Worm (Caenorhabditis elegans) whole organism, L1 larva: Measurements from ENCODE around the gene K03H9.3.

Source experiments
- C16A3.4 ChIP-seq: fragments of 150-350 bp; optimal IDR thresholded peaks from 2 replicates; lab custom pipeline; 2014; ENCODE audit warnings: missing biosample characterization, missing genetic modification characterization
- C34B4.2 ChIP-seq: sonication (generic microtip); optimal IDR thresholded peaks from 2 replicates; lab custom pipeline; 2017; ENCODE audit warnings: mild to moderate bottlenecking, missing genetic modification characterization, missing compliant biosample characterization
- Y116A8C.19 ChIP-seq: sonication (generic microtip); optimal IDR thresholded peaks from 2 replicates; lab custom pipeline; 2016; ENCODE audit warnings: missing compliant biosample characterization, missing genetic modification characterization, borderline replicate concordance
- alr-1 ChIP-seq: fragments of 200-800 bp; sonication (Bioruptor generic); optimal IDR thresholded peaks from 2 replicates; lab custom pipeline; 2018; ENCODE audit warnings: borderline replicate concordance, mild to moderate bottlenecking, missing genetic modification characterization, missing compliant biosample characterization
- blmp-1 ChIP-seq: fragments of 150-350 bp; optimal IDR thresholded peaks from 2 replicates; lab custom pipeline; 2014; ENCODE audit warnings: missing biosample characterization, missing genetic modification characterization
- ceh-63 ChIP-seq: fragments of 200-800 bp; sonication (Bioruptor generic); optimal IDR thresholded peaks from 2 replicates; lab custom pipeline; 2018; ENCODE audit warnings: mild to moderate bottlenecking, missing genetic modification characterization, missing compliant biosample characterization
- ceh-8 ChIP-seq: fragments of 200-800 bp; sonication (Bioruptor generic); optimal IDR thresholded peaks from 2 replicates; lab custom pipeline; 2018; ENCODE audit warnings: mild to moderate bottlenecking, missing genetic modification characterization, moderate library complexity, missing compliant biosample characterization
- ceh-82 ChIP-seq, 3 experiments: fragments of 150-350 bp in 1 of 3; sonication (generic microtip) in 2 of 3; optimal IDR thresholded peaks; 2 replicates each; lab custom pipeline; 2014 to 2017; ENCODE audit warnings: missing biosample characterization in 3 of 3, missing genetic modification characterization in 3 of 3
- ceh-90 ChIP-seq: sonication (generic microtip); optimal IDR thresholded peaks from 2 replicates; lab custom pipeline; 2016; ENCODE audit warnings: missing genetic modification characterization, missing compliant biosample characterization
- ces-1 ChIP-seq: fragments of 150-350 bp; optimal IDR thresholded peaks from 2 replicates; lab custom pipeline; 2014; ENCODE audit warnings: missing biosample characterization, missing genetic modification reagents, missing genetic modification characterization
- dpl-1 ChIP-seq, 3 experiments: fragments of 150-350 bp in 2 of 3; sonication (generic microtip) in 1 of 3; optimal IDR thresholded peaks; 2 replicates each; lab custom pipeline; 2014 to 2017; ENCODE audit warnings: missing biosample characterization in 3 of 3, missing genetic modification characterization in 3 of 3, missing genetic modification reagents in 3 of 3
- dsc-1 ChIP-seq: sonication (generic microtip); optimal IDR thresholded peaks from 2 replicates; lab custom pipeline; 2016; ENCODE audit warnings: mild to moderate bottlenecking, missing genetic modification characterization, missing compliant biosample characterization
- elt-2 ChIP-seq: sonication (generic microtip); optimal IDR thresholded peaks from 2 replicates; lab custom pipeline; 2016; ENCODE audit warnings: missing genetic modification characterization, mild to moderate bottlenecking, inconsistent platforms, missing compliant biosample characterization, missing genetic modification reagents
- elt-3 ChIP-seq, 6 experiments: fragments of 150-350 bp in 1 of 6; sonication (generic microtip); optimal IDR thresholded peaks; 2 replicates each; lab custom pipeline; 2017 to 2018; ENCODE audit warnings: missing biosample characterization in 6 of 6, missing genetic modification characterization in 6 of 6, inconsistent platforms in 1 of 6
- fkh-10 ChIP-seq: sonication (generic microtip); optimal IDR thresholded peaks from 2 replicates; lab custom pipeline; 2017; ENCODE audit warnings: missing biosample characterization, missing genetic modification reagents, missing genetic modification characterization
- fos-1 ChIP-seq: fragments of 150-350 bp; optimal IDR thresholded peaks from 2 replicates; lab custom pipeline; 2014; ENCODE audit warnings: missing biosample characterization, missing genetic modification characterization
- grh-1 ChIP-seq: fragments of 200-800 bp; sonication (Bioruptor generic); IDR thresholded peaks from 2 replicates; pipeline ENCODE4 v1.3.6; 2022; ENCODE audit warnings: missing genetic modification reagents, missing genetic modification characterization, missing compliant biosample characterization
- hlh-17 ChIP-seq: fragments of 200-800 bp; sonication (Bioruptor generic); optimal IDR thresholded peaks from 2 replicates; lab custom pipeline; 2018; ENCODE audit warnings: missing genetic modification characterization, mild to moderate bottlenecking, missing compliant biosample characterization, moderate library complexity, borderline replicate concordance
- hlh-4 ChIP-seq: sonication (generic microtip); optimal IDR thresholded peaks from 2 replicates; lab custom pipeline; 2016; ENCODE audit warnings: mild to moderate bottlenecking, missing genetic modification characterization, missing compliant biosample characterization
- irx-1 ChIP-seq: sonication (generic microtip); optimal IDR thresholded peaks from 2 replicates; lab custom pipeline; 2016; ENCODE audit warnings: missing genetic modification characterization, missing compliant biosample characterization
- jun-1 ChIP-seq: fragments of 150-350 bp; optimal IDR thresholded peaks from 2 replicates; lab custom pipeline; 2014; ENCODE audit warnings: missing biosample characterization, missing genetic modification reagents, missing genetic modification characterization
- lin-13 ChIP-seq: fragments of 150-350 bp; optimal IDR thresholded peaks from 2 replicates; lab custom pipeline; 2014; ENCODE audit warnings: missing biosample characterization, missing genetic modification reagents, missing genetic modification characterization
- lin-14 ChIP-seq: fragments of 200-800 bp; sonication (Bioruptor generic); optimal IDR thresholded peaks from 2 replicates; lab custom pipeline; 2018; ENCODE audit warnings: mild to moderate bottlenecking, missing genetic modification characterization, moderate library complexity, missing compliant biosample characterization
- lin-35 ChIP-seq, 2 experiments: fragments of 150-350 bp; optimal IDR thresholded peaks; 2 replicates each; lab custom pipeline; 2014; ENCODE audit warnings: missing biosample characterization in 2 of 2, missing genetic modification characterization in 2 of 2, missing genetic modification reagents in 2 of 2
- lsy-2 ChIP-seq, 2 experiments: fragments of 150-350 bp; optimal IDR thresholded peaks; 2 replicates each; lab custom pipeline; 2014; ENCODE audit warnings: missing biosample characterization in 2 of 2, missing genetic modification characterization in 2 of 2
- mab-9 ChIP-seq: fragments of 200-800 bp; sonication (Bioruptor generic); IDR thresholded peaks from 2 replicates; pipeline ENCODE4 v1.3.6; 2022; ENCODE audit warnings: missing genetic modification reagents, missing genetic modification characterization, missing compliant biosample characterization
- mef-2 ChIP-seq: fragments of 150-350 bp; optimal IDR thresholded peaks from 2 replicates; lab custom pipeline; 2014; ENCODE audit warnings: missing biosample characterization, missing genetic modification characterization
- mep-1 ChIP-seq: fragments of 150-350 bp; optimal IDR thresholded peaks from 2 replicates; lab custom pipeline; 2014; ENCODE audit warnings: missing biosample characterization, missing genetic modification characterization
- nhr-12 ChIP-seq: sonication (generic microtip); optimal IDR thresholded peaks from 2 replicates; lab custom pipeline; 2017; ENCODE audit warnings: missing biosample characterization, missing genetic modification characterization
- nhr-20 ChIP-seq: sonication (generic microtip); optimal IDR thresholded peaks from 2 replicates; lab custom pipeline; 2016; ENCODE audit warnings: mild to moderate bottlenecking, missing genetic modification characterization, missing compliant biosample characterization
- nhr-237 ChIP-seq: fragments of 150-350 bp; optimal IDR thresholded peaks from 2 replicates; lab custom pipeline; 2014; ENCODE audit warnings: missing biosample characterization, missing genetic modification characterization
- nhr-28 ChIP-seq: fragments of 150-350 bp; optimal IDR thresholded peaks from 2 replicates; lab custom pipeline; 2014; ENCODE audit warnings: missing biosample characterization, missing genetic modification characterization
- nhr-71 ChIP-seq: sonication (generic microtip); optimal IDR thresholded peaks from 2 replicates; lab custom pipeline; 2016; ENCODE audit warnings: mild to moderate bottlenecking, missing genetic modification characterization, moderate library complexity, missing compliant biosample characterization
- nhr-76 ChIP-seq: sonication (generic microtip); optimal IDR thresholded peaks from 2 replicates; lab custom pipeline; 2017; ENCODE audit warnings: missing biosample characterization, missing genetic modification characterization
- nhr-77 ChIP-seq: fragments of 150-350 bp; optimal IDR thresholded peaks from 2 replicates; lab custom pipeline; 2014; ENCODE audit warnings: missing biosample characterization, missing genetic modification characterization
- nhr-84 ChIP-seq: sonication (generic microtip); optimal IDR thresholded peaks from 2 replicates; lab custom pipeline; 2017; ENCODE audit warnings: missing biosample characterization, missing genetic modification characterization
- nhr-85 ChIP-seq: sonication (generic microtip); peaks from one replicate; lab custom pipeline; 2016; ENCODE audit warnings: missing genetic modification characterization, inconsistent platforms, missing compliant biosample characterization
- pax-3 ChIP-seq: fragments of 200-800 bp; sonication (Bioruptor generic); optimal IDR thresholded peaks from 2 replicates; lab custom pipeline; 2018; ENCODE audit warnings: mild to moderate bottlenecking, missing genetic modification characterization, moderate library complexity, missing compliant biosample characterization
- pqm-1 ChIP-seq: sonication (generic microtip); optimal IDR thresholded peaks from 3 replicates; lab custom pipeline; 2017; ENCODE audit warnings: missing biosample characterization, missing genetic modification characterization
- snpc-4 ChIP-seq: fragments of 150-350 bp; optimal IDR thresholded peaks from 2 replicates; lab custom pipeline; 2014; ENCODE audit warnings: missing biosample characterization, missing genetic modification characterization
- snu-23 ChIP-seq: sonication (generic microtip); optimal IDR thresholded peaks from 2 replicates; lab custom pipeline; 2016; ENCODE audit warnings: missing genetic modification characterization, missing compliant biosample characterization
- sox-4 ChIP-seq: sonication (generic microtip); optimal IDR thresholded peaks from 2 replicates; lab custom pipeline; 2016; ENCODE audit warnings: missing genetic modification characterization, missing compliant biosample characterization
- swsn-7 ChIP-seq: sonication (generic microtip); optimal IDR thresholded peaks from 2 replicates; lab custom pipeline; 2016; ENCODE audit warnings: missing genetic modification characterization, missing compliant biosample characterization
- tlp-1 ChIP-seq: fragments of 150-350 bp; optimal IDR thresholded peaks from 2 replicates; lab custom pipeline; 2014; ENCODE audit warnings: missing biosample characterization, missing genetic modification characterization
- unc-130 ChIP-seq: fragments of 150-350 bp; optimal IDR thresholded peaks from 2 replicates; lab custom pipeline; 2017; ENCODE audit warnings: missing biosample characterization, missing genetic modification characterization, inconsistent platforms
- vab-15 ChIP-seq: sonication (generic microtip); optimal IDR thresholded peaks from 2 replicates; lab custom pipeline; 2017; ENCODE audit warnings: missing genotype, mild to moderate bottlenecking, missing genetic modification characterization, missing compliant biosample characterization
- xbp-1 ChIP-seq: sonication (generic microtip); optimal IDR thresholded peaks from 2 replicates; lab custom pipeline; 2016; ENCODE audit warnings: missing genetic modification characterization, missing compliant biosample characterization
- zag-1 ChIP-seq: fragments of 150-350 bp; optimal IDR thresholded peaks from 2 replicates; lab custom pipeline; 2014; ENCODE audit warnings: missing biosample characterization, missing genetic modification characterization
- ztf-11 ChIP-seq, 2 experiments: sonication (generic microtip); optimal IDR thresholded peaks; 2 replicates each; lab custom pipeline; 2016 to 2017; ENCODE audit warnings: missing genetic modification characterization in 2 of 2, missing biosample characterization in 1 of 2, missing compliant biosample characterization in 1 of 2
- ztf-4 ChIP-seq: fragments of 150-350 bp; optimal IDR thresholded peaks from 2 replicates; lab custom pipeline; 2014; ENCODE audit warnings: missing biosample characterization, missing genetic modification characterization

The K03H9.3 gene

ce11 chrII:6449656-6450055 lies 26.7 kb downstream of the K03H9.3 start, which contains the start of gene nhr-22:
TSS of gene nhr-22 (minus strand) at chrII:6449792.
- TF ChIP-seq lin-14 (GFP tag; lab: Kevin White, UChicago) (peak; percentile 29), irx-1 (tag; lab: Kevin White, UChicago) (no peak), elt-3 (tag; optimal IDR thresholded peaks at IDR 0.05; lab: Kevin White, UChicago) (peak in 1 of 6 experiments; percentile 12), nhr-237 (tag; lab: Kevin White, UChicago) (no peak), nhr-85 (tag; lab: Kevin White, UChicago) (peak; percentile 16), lin-35 (GFP tag; optimal IDR thresholded peaks at IDR 0.05; lab: Kevin White, UChicago) (no peak), blmp-1 (tag; lab: Kevin White, UChicago) (peak; percentile 78)

ce11 chrII:6453341-6453806 lies 30.5 kb downstream of the K03H9.3 start, which contains the start of gene atg-16.2:
TSS of gene atg-16.2 (minus strand) at chrII:6453391.
- TF ChIP-seq nhr-20 (tag; lab: Kevin White, UChicago) (peak; percentile 62), zag-1 (tag; lab: Kevin White, UChicago) (no peak), nhr-85 (tag; lab: Kevin White, UChicago) (peak; percentile 53), nhr-71 (tag; lab: Kevin White, UChicago) (peak; percentile 59), ceh-82 (tag; optimal IDR thresholded peaks at IDR 0.05; lab: Kevin White, UChicago) (peak in 1 of 3 experiments; percentile 25), elt-3 (tag; optimal IDR thresholded peaks at IDR 0.05; lab: Kevin White, UChicago) (peak in 1 of 6 experiments; percentile 30), elt-2 (peak; percentile 0), fkh-10 (GFP tag; lab: Kevin White, UChicago) (no peak), alr-1 (tag; lab: Kevin White, UChicago) (no peak), ceh-63 (GFP tag; lab: Kevin White, UChicago) (no peak), pax-3 (tag; lab: Kevin White, UChicago) (no peak), fos-1 (tag; lab: Kevin White, UChicago) (no peak), sox-4 (no peak), pqm-1 (tag; lab: Kevin White, UChicago) (no peak), nhr-12 (tag; lab: Kevin White, UChicago) (no peak), snpc-4 (peak; percentile 22), C16A3.4 (tag; lab: Kevin White, UChicago) (peak; percentile 72), nhr-76 (tag; lab: Kevin White, UChicago) (no peak), tlp-1 (tag; lab: Kevin White, UChicago) (no peak), ztf-11 (tag; optimal IDR thresholded peaks at IDR 0.05; lab: Kevin White, UChicago) (peak in 1 of 2 experiments; percentile 23), dsc-1 (peak; percentile 52), snu-23 (peak; percentile 66), lin-13 (GFP tag; lab: Kevin White, UChicago) (peak; percentile 44), lsy-2 (tag; optimal IDR thresholded peaks at IDR 0.05; lab: Kevin White, UChicago) (peak; percentile 68 to 80), xbp-1 (tag; lab: Kevin White, UChicago) (peak; percentile 31), grh-1 (no peak), nhr-84 (tag; lab: Kevin White, UChicago) (no peak), C34B4.2 (tag; lab: Kevin White, UChicago) (no peak), nhr-28 (tag; lab: Kevin White, UChicago) (no peak), nhr-237 (tag; lab: Kevin White, UChicago) (no peak), unc-130 (no peak), ceh-90 (tag; lab: Kevin White, UChicago) (no peak), hlh-17 (GFP tag; lab: Kevin White, UChicago) (no peak), hlh-4 (tag; lab: Kevin White, UChicago) (no peak), jun-1 (tag; lab: Kevin White, UChicago) (no peak), swsn-7 (tag; lab: Kevin White, UChicago) (peak; percentile 55), ceh-8 (GFP tag; lab: Kevin White, UChicago) (no peak), ztf-4 (tag; lab: Kevin White, UChicago) (peak; percentile 19), nhr-77 (tag; lab: Kevin White, UChicago) (no peak), ces-1 (GFP tag; lab: Kevin White, UChicago) (no peak), mab-9 (GFP tag; lab: Robert Waterston, UW) (no peak), mep-1 (tag; lab: Kevin White, UChicago) (peak; percentile 85), lin-14 (GFP tag; lab: Kevin White, UChicago) (peak; percentile 81), dpl-1 (GFP tag; optimal IDR thresholded peaks at IDR 0.05; lab: Kevin White, UChicago) (peak; percentile 40 to 76 (median 61)), vab-15 (no peak), Y116A8C.19 (tag; lab: Kevin White, UChicago) (no peak), mef-2 (tag; lab: Kevin White, UChicago) (no peak)
